Fruit fly (Drosophila melanogaster) whole organism, embryonic: ENCODE results near the gene CG32939.

Experiments used
- Asciz ChIP-seq: fragments of 200-800 bp; sonication (Bioruptor generic); optimal IDR thresholded peaks from 2 replicates; lab custom pipeline; 2017; ENCODE audit warnings: missing biosample characterization, mild to moderate bottlenecking, missing genetic modification characterization, missing genetic modification reagents
- CG1602 ChIP-seq: fragments of 200-800 bp; sonication (Bioruptor generic); optimal IDR thresholded peaks from 3 replicates; lab custom pipeline; 2016; ENCODE audit warnings: missing biosample characterization, missing genetic modification characterization
- CG6765 ChIP-seq: fragments of 200-800 bp; sonication (Bioruptor generic); optimal IDR thresholded peaks from 3 replicates; lab custom pipeline; 2017; ENCODE audit warnings: missing biosample characterization, mild to moderate bottlenecking, missing genetic modification characterization
- CkIIα-i1 ChIP-seq: fragments of 200-800 bp; sonication (Bioruptor generic); IDR thresholded peaks from 2 replicates; pipeline ENCODE4 v1.3.6; 2022; ENCODE audit warnings: missing biosample characterization, missing genetic modification characterization
- HHEX ChIP-seq: fragments of 200-800 bp; sonication (Bioruptor generic); optimal IDR thresholded peaks from 3 replicates; lab custom pipeline; 2017; ENCODE audit warnings: missing biosample characterization, mild to moderate bottlenecking, missing genetic modification characterization, missing genetic modification reagents
- Hey ChIP-seq: fragments of 200-800 bp; sonication (Bioruptor generic); optimal IDR thresholded peaks from 3 replicates; lab custom pipeline; 2018; ENCODE audit warnings: missing biosample characterization, mild to moderate bottlenecking, missing genetic modification characterization
- Kr ChIP-seq: fragments of 200-800 bp; sonication (Bioruptor generic); optimal IDR thresholded peaks from 2 replicates; lab custom pipeline; 2017; ENCODE audit warnings: missing biosample characterization, mild to moderate bottlenecking, missing genetic modification characterization
- Sin3A ChIP-seq: fragments of >200 bp; optimal IDR thresholded peaks from 2 replicates; lab custom pipeline; 2018
- pb ChIP-seq: fragments of 200-800 bp; sonication (Bioruptor generic); optimal IDR thresholded peaks from 3 replicates; lab custom pipeline; 2016; ENCODE audit warnings: missing biosample characterization, missing genetic modification characterization
- sens ChIP-seq: fragments of 200-800 bp; sonication (Bioruptor generic); peaks from one replicate; lab custom pipeline; 2016; ENCODE audit warnings: missing biosample characterization, missing genetic modification characterization

DNA sequence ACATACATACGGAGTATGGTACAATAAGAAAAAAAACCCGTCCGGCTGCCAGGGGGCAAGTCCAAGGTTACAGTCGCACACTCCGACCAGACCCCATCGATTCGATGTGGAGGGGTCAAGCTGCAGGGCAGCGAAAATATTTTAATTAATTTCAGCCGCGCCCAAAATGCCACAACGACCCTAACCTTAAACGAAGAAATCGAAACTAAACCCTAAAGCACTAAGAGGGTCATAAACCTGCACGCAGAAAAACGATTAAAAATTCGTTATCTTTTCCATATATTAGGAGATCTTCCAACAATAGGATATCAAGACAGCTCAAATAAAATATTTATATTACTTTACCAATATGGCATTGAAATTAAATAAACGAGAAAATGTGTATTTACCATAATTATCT lies 9.0 kb downstream of the CG32939 start:
- TF ChIP-seq Kr (GFP tag; lab: Kevin White, UChicago) (no peak), CkIIα-i1 (no peak), sens (GFP tag; lab: Kevin White, UChicago) (no peak), Hey (no peak), Sin3A (lab: Kevin White, UChicago) (no peak), CG6765 (no peak), Asciz (GFP tag; lab: Kevin White, UChicago) (no peak), CG1602 (GFP tag; lab: Kevin White, UChicago) (no peak), pb (GFP tag; lab: Kevin White, UChicago) (no peak), HHEX (GFP tag; lab: Kevin White, UChicago) (no peak)
